Worm (Caenorhabditis elegans) whole organism, L4/young adult: ENCODE measurements around the gene C34F6.7.

Experiments used
- W03F9.2 ChIP-seq: fragments of 150-350 bp; optimal IDR thresholded peaks from 2 replicates; lab custom pipeline; 2014; ENCODE audit warnings: missing biosample characterization, missing genetic modification characterization
- dao-5 ChIP-seq: sonication (generic microtip); optimal IDR thresholded peaks from 2 replicates; lab custom pipeline; 2016; ENCODE audit warnings: missing genotype, missing genetic modification characterization, moderate library complexity, missing compliant biosample characterization
- him-1 ChIP-seq: sonication (generic microtip); optimal IDR thresholded peaks from 2 replicates; lab custom pipeline; 2016; ENCODE audit warnings: missing genotype, missing genetic modification reagents, missing genetic modification characterization, missing compliant biosample characterization

DNA sequence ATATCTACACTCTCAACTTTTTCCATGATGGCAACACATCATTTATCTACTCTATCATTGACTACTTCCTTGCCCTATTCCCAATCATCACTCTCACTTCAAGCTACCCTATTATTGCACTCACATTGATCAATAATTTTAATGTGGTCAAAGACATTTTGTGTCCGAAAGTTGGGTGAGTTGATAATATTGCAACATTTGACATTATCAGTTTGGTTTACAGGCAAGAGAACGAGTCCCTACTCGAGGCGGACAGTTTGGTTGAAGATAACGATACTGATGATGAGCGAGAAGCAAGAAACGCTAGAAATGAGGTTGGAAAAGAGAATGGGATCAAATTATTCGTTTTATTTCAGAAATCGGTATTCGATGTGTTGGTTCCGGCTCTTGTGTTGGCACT, 49.4 kb upstream of the C34F6.7 start:
- TF ChIP-seq him-1: no peak
- no peak for TF ChIP-seq W03F9.2 (tag; lab: Kevin White, UChicago)
- TF ChIP-seq dao-5 (tag; lab: Kevin White, UChicago): no peak
